Worm (Caenorhabditis elegans) whole organism, L1 larva: Measurements from ENCODE around the gene str-109.

Experiments used
- C04F5.9 ChIP-seq: sonication (generic microtip); optimal IDR thresholded peaks from 2 replicates; lab custom pipeline; 2016; ENCODE audit warnings: missing genetic modification characterization, missing compliant biosample characterization
- ama-1 ChIP-seq: fragments of 150-350 bp; optimal IDR thresholded peaks from 2 replicates; lab custom pipeline; 2014
- dpl-1 ChIP-seq, 3 experiments: fragments of 150-350 bp in 2 of 3; sonication (generic microtip) in 1 of 3; optimal IDR thresholded peaks; 2 replicates each; lab custom pipeline; 2014 to 2017; ENCODE audit warnings: missing biosample characterization in 3 of 3, missing genetic modification characterization in 3 of 3, missing genetic modification reagents in 3 of 3
- egl-27 ChIP-seq, 2 experiments: fragments of 150-350 bp in 1 of 2; sonication (generic microtip); optimal IDR thresholded peaks; 3 replicates each; lab custom pipeline; 2017 to 2018; ENCODE audit warnings: missing biosample characterization in 2 of 2, missing genetic modification characterization in 2 of 2, missing genetic modification reagents in 2 of 2
- elt-3 ChIP-seq, 6 experiments: fragments of 150-350 bp in 1 of 6; sonication (generic microtip); optimal IDR thresholded peaks; 2 replicates each; lab custom pipeline; 2017 to 2018; ENCODE audit warnings: missing biosample characterization in 6 of 6, missing genetic modification characterization in 6 of 6, inconsistent platforms in 1 of 6
- fos-1 ChIP-seq: fragments of 150-350 bp; optimal IDR thresholded peaks from 2 replicates; lab custom pipeline; 2014; ENCODE audit warnings: missing biosample characterization, missing genetic modification characterization
- lsy-2 ChIP-seq, 2 experiments: fragments of 150-350 bp; optimal IDR thresholded peaks; 2 replicates each; lab custom pipeline; 2014; ENCODE audit warnings: missing biosample characterization in 2 of 2, missing genetic modification characterization in 2 of 2
- nhr-12 ChIP-seq: sonication (generic microtip); optimal IDR thresholded peaks from 2 replicates; lab custom pipeline; 2017; ENCODE audit warnings: missing biosample characterization, missing genetic modification characterization
- nhr-76 ChIP-seq: sonication (generic microtip); optimal IDR thresholded peaks from 2 replicates; lab custom pipeline; 2017; ENCODE audit warnings: missing biosample characterization, missing genetic modification characterization
- tbx-2 ChIP-seq: sonication (generic microtip); optimal IDR thresholded peaks from 2 replicates; lab custom pipeline; 2016; ENCODE audit warnings: missing genetic modification characterization, missing compliant biosample characterization
- xbp-1 ChIP-seq: sonication (generic microtip); optimal IDR thresholded peaks from 2 replicates; lab custom pipeline; 2016; ENCODE audit warnings: missing genetic modification characterization, missing compliant biosample characterization
- zag-1 ChIP-seq: fragments of 150-350 bp; optimal IDR thresholded peaks from 2 replicates; lab custom pipeline; 2014; ENCODE audit warnings: missing biosample characterization, missing genetic modification characterization

ce11 chrV:16129116-16129515, 32.9 kb downstream of the str-109 start:
- TF ChIP-seq fos-1, result no peak
- TF ChIP-seq dpl-1 (GFP tag; optimal IDR thresholded peaks at IDR 0.05; lab: Kevin White, UChicago), result no peak
- TF ChIP-seq lsy-2 (tag; optimal IDR thresholded peaks at IDR 0.05; lab: Kevin White, UChicago), result no peak
- no peak for TF ChIP-seq C04F5.9
- no peak for TF ChIP-seq elt-3 (tag; optimal IDR thresholded peaks at IDR 0.05; lab: Kevin White, UChicago)
- no peak for TF ChIP-seq nhr-12 (tag; lab: Kevin White, UChicago)
- TF ChIP-seq egl-27 (tag; optimal IDR thresholded peaks at IDR 0.05; lab: Kevin White, UChicago), result no peak
- no peak for TF ChIP-seq ama-1 (lab: Kevin White, UChicago)
- no peak for TF ChIP-seq zag-1
- TF ChIP-seq tbx-2, result no peak
- no peak for TF ChIP-seq xbp-1
- no peak for TF ChIP-seq nhr-76 (tag; lab: Kevin White, UChicago)
